Worm (Caenorhabditis elegans) whole organism, L2 larva: ENCODE data around the gene B0416.5.

ENCODE experiments used
- C34F6.9 ChIP-seq: fragments of 150-350 bp; optimal IDR thresholded peaks from 2 replicates; lab custom pipeline; 2014; ENCODE audit warnings: missing biosample characterization, missing genetic modification characterization
- F13H6.1 ChIP-seq: sonication (generic microtip); optimal IDR thresholded peaks from 2 replicates; lab custom pipeline; 2016; ENCODE audit warnings: missing genetic modification characterization, missing compliant biosample characterization
- Y55F3AM.14 ChIP-seq: fragments of 200-800 bp; sonication (Bioruptor generic); optimal IDR thresholded peaks from 2 replicates; lab custom pipeline; 2018; ENCODE audit warnings: mild to moderate bottlenecking, missing genetic modification characterization, missing compliant biosample characterization
- ZK546.5 ChIP-seq: sonication (generic microtip); optimal IDR thresholded peaks from 2 replicates; lab custom pipeline; 2017; ENCODE audit warnings: missing biosample characterization, missing genetic modification characterization
- alr-1 ChIP-seq: fragments of 150-350 bp; optimal IDR thresholded peaks from 2 replicates; lab custom pipeline; 2014; ENCODE audit warnings: missing biosample characterization, missing genetic modification characterization
- ama-1 ChIP-seq: fragments of 150-350 bp; optimal IDR thresholded peaks from 2 replicates; lab custom pipeline; 2018; ENCODE audit warnings: inconsistent platforms
- blmp-1 ChIP-seq: sonication (generic microtip); optimal IDR thresholded peaks from 2 replicates; lab custom pipeline; 2017; ENCODE audit warnings: missing genetic modification characterization, mild to moderate bottlenecking, missing compliant biosample characterization, antibody characterized with exemption, moderate library complexity; ENCODE audit not compliant: insufficient read depth
- ceh-82 ChIP-seq: fragments of 150-350 bp; optimal IDR thresholded peaks from 2 replicates; lab custom pipeline; 2014; ENCODE audit warnings: missing biosample characterization, missing genetic modification characterization
- crh-2 ChIP-seq: sonication (generic microtip); optimal IDR thresholded peaks from 2 replicates; lab custom pipeline; 2017; ENCODE audit warnings: missing biosample characterization, missing genetic modification characterization
- dmd-4 ChIP-seq: sonication (generic microtip); optimal IDR thresholded peaks from 2 replicates; lab custom pipeline; 2017; ENCODE audit warnings: missing biosample characterization, missing genetic modification characterization
- elt-1 ChIP-seq: fragments of 150-350 bp; optimal IDR thresholded peaks from 2 replicates; lab custom pipeline; 2014; ENCODE audit warnings: missing biosample characterization, missing genetic modification characterization
- elt-3 ChIP-seq: sonication (generic microtip); optimal IDR thresholded peaks from 2 replicates; lab custom pipeline; 2017; ENCODE audit warnings: missing biosample characterization, missing genetic modification characterization
- fos-1 ChIP-seq: fragments of 150-350 bp; optimal IDR thresholded peaks from 2 replicates; lab custom pipeline; 2014; ENCODE audit warnings: missing biosample characterization, missing genetic modification characterization
- gmeb-1 ChIP-seq: fragments of 150-350 bp; optimal IDR thresholded peaks from 2 replicates; lab custom pipeline; 2014; ENCODE audit warnings: missing biosample characterization, missing genetic modification characterization
- lin-13 ChIP-seq: fragments of 150-350 bp; optimal IDR thresholded peaks from 2 replicates; lab custom pipeline; 2014; ENCODE audit warnings: missing biosample characterization, missing genetic modification reagents, missing genetic modification characterization
- lsy-2 ChIP-seq, 2 experiments: fragments of 150-350 bp in 1 of 2; sonication (generic microtip) in 1 of 2; optimal IDR thresholded peaks; 2 replicates each; lab custom pipeline; 2014 to 2017; ENCODE audit warnings: missing biosample characterization in 2 of 2, missing genetic modification characterization in 2 of 2
- mab-5 ChIP-seq: fragments of 150-350 bp; optimal IDR thresholded peaks from 2 replicates; lab custom pipeline; 2014; ENCODE audit warnings: missing biosample characterization, missing genetic modification characterization
- mbf-1 ChIP-seq: sonication (generic microtip); optimal IDR thresholded peaks from 2 replicates; lab custom pipeline; 2017; ENCODE audit warnings: missing biosample characterization, missing genetic modification characterization
- mdl-1 ChIP-seq, 2 experiments: fragments of 150-350 bp in 1 of 2; sonication (generic microtip) in 1 of 2; optimal IDR thresholded peaks; 2 replicates each; lab custom pipeline; 2017; ENCODE audit warnings: missing biosample characterization in 2 of 2, missing genetic modification characterization in 2 of 2
- nhr-10 ChIP-seq: sonication (generic microtip); optimal IDR thresholded peaks from 2 replicates; lab custom pipeline; 2017; ENCODE audit warnings: missing biosample characterization, missing genetic modification characterization
- nhr-12 ChIP-seq: fragments of 150-350 bp; optimal IDR thresholded peaks from 2 replicates; lab custom pipeline; 2014; ENCODE audit warnings: missing biosample characterization, missing genetic modification characterization
- nhr-129 ChIP-seq: fragments of 150-350 bp; optimal IDR thresholded peaks from 2 replicates; lab custom pipeline; 2014; ENCODE audit warnings: missing biosample characterization, missing genetic modification characterization
- nhr-25 ChIP-seq: fragments of 150-350 bp; sonication (generic microtip); optimal IDR thresholded peaks from 3 replicates; lab custom pipeline; 2014; ENCODE audit warnings: missing biosample characterization, missing genetic modification characterization
- nhr-6 ChIP-seq: fragments of 150-350 bp; optimal IDR thresholded peaks from 2 replicates; lab custom pipeline; 2014; ENCODE audit warnings: missing biosample characterization, missing genetic modification characterization
- nhr-77 ChIP-seq: fragments of 150-350 bp; optimal IDR thresholded peaks from 2 replicates; lab custom pipeline; 2014; ENCODE audit warnings: missing biosample characterization, missing genetic modification characterization
- peb-1 ChIP-seq: fragments of 150-350 bp; optimal IDR thresholded peaks from 2 replicates; lab custom pipeline; 2014; ENCODE audit warnings: missing biosample characterization, missing genetic modification characterization
- sem-4 ChIP-seq: fragments of 150-350 bp; optimal IDR thresholded peaks from 2 replicates; lab custom pipeline; 2014; ENCODE audit warnings: missing biosample characterization, missing genetic modification reagents, missing genetic modification characterization
- skn-1 ChIP-seq: sonication (generic microtip); optimal IDR thresholded peaks from 2 replicates; lab custom pipeline; 2017; ENCODE audit warnings: missing biosample characterization, missing genetic modification characterization
- sma-3 ChIP-seq: sonication (generic microtip); optimal IDR thresholded peaks from 2 replicates; lab custom pipeline; 2016; ENCODE audit warnings: missing genetic modification reagents, missing genetic modification characterization, missing compliant biosample characterization
- sma-9 ChIP-seq, 2 experiments: fragments of 150-350 bp in 1 of 2; sonication (generic microtip) in 1 of 2; optimal IDR thresholded peaks; 2 replicates each; lab custom pipeline; 2014 to 2016; ENCODE audit warnings: missing genetic modification characterization in 2 of 2, mild to moderate bottlenecking in 1 of 2, missing biosample characterization in 1 of 2, missing compliant biosample characterization in 1 of 2, missing genetic modification reagents in 1 of 2, moderate library complexity in 1 of 2
- snpc-4 ChIP-seq: fragments of 150-350 bp; optimal IDR thresholded peaks from 2 replicates; lab custom pipeline; 2014; ENCODE audit warnings: missing biosample characterization, missing genetic modification characterization
- unc-39 ChIP-seq: fragments of 150-350 bp; optimal IDR thresholded peaks from 2 replicates; lab custom pipeline; 2014; ENCODE audit warnings: missing biosample characterization, missing genetic modification characterization
- unc-55 ChIP-seq: fragments of 150-350 bp; sonication (generic microtip); optimal IDR thresholded peaks from 3 replicates; lab custom pipeline; 2014; ENCODE audit warnings: missing biosample characterization, missing genetic modification reagents, missing genetic modification characterization
- unc-62 ChIP-seq: fragments of 150-350 bp; optimal IDR thresholded peaks from 2 replicates; lab custom pipeline; 2014; ENCODE audit warnings: missing biosample characterization, missing genetic modification reagents, missing genetic modification characterization
- zag-1 ChIP-seq: fragments of 150-350 bp; optimal IDR thresholded peaks from 2 replicates; lab custom pipeline; 2014; ENCODE audit warnings: missing biosample characterization, missing genetic modification characterization
- ztf-1 ChIP-seq: fragments of 200-800 bp; sonication (Bioruptor generic); conservative IDR thresholded peaks from 2 replicates; pipeline ENCODE4 v1.3.6; 2022; ENCODE audit warnings: missing genetic modification characterization, missing compliant biosample characterization
- ztf-4 ChIP-seq: fragments of 150-350 bp; optimal IDR thresholded peaks from 2 replicates; lab custom pipeline; 2014; ENCODE audit warnings: missing biosample characterization, missing genetic modification characterization

B0416.5 gene

DNA sequence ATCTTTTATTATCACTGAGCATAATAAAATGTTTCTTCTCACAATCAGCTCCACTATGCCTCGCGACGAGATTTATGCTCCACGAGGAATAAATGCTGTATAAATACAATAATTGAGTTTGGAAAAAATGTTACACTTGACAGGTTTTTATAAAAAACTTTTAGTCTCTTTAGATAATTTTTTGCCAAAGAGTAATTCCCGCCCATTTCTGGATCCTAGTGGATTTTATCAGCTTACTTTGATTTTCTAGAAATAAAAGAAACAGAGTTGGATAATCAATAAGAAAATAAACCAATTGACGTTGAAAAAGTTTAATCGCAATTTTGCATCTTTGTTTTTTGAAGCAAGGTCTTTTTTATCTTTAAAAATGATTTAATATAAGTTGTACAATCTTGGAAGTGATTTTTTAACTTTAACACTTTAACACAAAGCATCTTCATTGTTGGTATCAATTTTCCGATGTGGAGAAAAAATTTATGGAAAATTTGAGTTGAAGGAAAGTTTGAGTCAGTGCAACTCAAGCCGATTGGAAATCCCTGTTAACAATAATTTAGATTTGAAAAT is 8.9 kb downstream of the B0416.5 start:
- TF ChIP-seq mab-5 (tag; lab: Kevin White, UChicago) (no peak), snpc-4 (tag; lab: Kevin White, UChicago) (no peak), nhr-25 (no peak), lsy-2 (tag; optimal IDR thresholded peaks at IDR 0.05; lab: Kevin White, UChicago) (no peak), sem-4 (no peak), sma-3 (no peak), unc-62 (GFP tag; lab: Kevin White, UChicago) (no peak), peb-1 (tag; lab: Kevin White, UChicago) (no peak), sma-9 (GFP tag; optimal IDR thresholded peaks at IDR 0.05; lab: Kevin White, UChicago) (no peak), sma-9 (tag; optimal IDR thresholded peaks at IDR 0.05; lab: Kevin White, UChicago) (no peak), mbf-1 (tag; lab: Kevin White, UChicago) (no peak), lin-13 (GFP tag; lab: Kevin White, UChicago) (no peak), Y55F3AM.14 (no peak), nhr-10 (tag; lab: Kevin White, UChicago) (no peak), unc-39 (tag; lab: Kevin White, UChicago) (no peak), nhr-77 (tag; lab: Kevin White, UChicago) (no peak), ztf-1 (no peak), mdl-1 (tag; optimal IDR thresholded peaks at IDR 0.05; lab: Kevin White, UChicago) (no peak)

DNA sequence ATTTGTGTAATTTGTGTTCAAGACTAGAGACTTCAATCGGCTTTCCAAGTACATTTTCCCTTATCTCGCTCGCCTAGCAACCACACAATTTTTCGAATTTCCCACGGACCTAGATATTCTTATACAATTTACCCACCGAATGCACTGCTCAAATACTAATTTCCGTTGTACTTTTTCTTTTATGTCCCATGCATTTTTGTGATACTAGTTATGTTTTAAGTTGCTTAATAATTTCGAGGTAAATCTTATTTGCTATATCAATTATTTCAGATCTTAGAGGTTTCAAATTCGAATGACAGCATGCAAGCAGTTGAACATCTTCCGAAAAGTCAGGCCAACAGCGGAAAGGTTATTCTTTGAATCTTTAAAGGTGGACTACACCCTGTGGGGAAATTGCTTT is 11.1 kb downstream of the B0416.5 start, which contains the start of gene F18G5.1:
TSS of gene F18G5.1 (plus strand) at position 301 of the 400 bp plus-strand sequence.
- TF ChIP-seq mbf-1 (tag; lab: Kevin White, UChicago) = no peak
- TF ChIP-seq lin-13 (GFP tag; lab: Kevin White, UChicago) = no peak
- no peak for TF ChIP-seq nhr-10 (tag; lab: Kevin White, UChicago)
- TF ChIP-seq lsy-2 (tag; optimal IDR thresholded peaks at IDR 0.05; lab: Kevin White, UChicago) = no peak
- no peak for TF ChIP-seq nhr-77 (tag; lab: Kevin White, UChicago)
- no peak for TF ChIP-seq mdl-1 (tag; optimal IDR thresholded peaks at IDR 0.05; lab: Kevin White, UChicago)
- no peak for TF ChIP-seq alr-1 (tag; lab: Kevin White, UChicago)
- TF ChIP-seq blmp-1 (tag; lab: Kevin White, UChicago) = no peak
- no peak for TF ChIP-seq unc-39 (tag; lab: Kevin White, UChicago)
- TF ChIP-seq nhr-129 (tag; lab: Kevin White, UChicago) = no peak
- no peak for TF ChIP-seq sem-4

DNA sequence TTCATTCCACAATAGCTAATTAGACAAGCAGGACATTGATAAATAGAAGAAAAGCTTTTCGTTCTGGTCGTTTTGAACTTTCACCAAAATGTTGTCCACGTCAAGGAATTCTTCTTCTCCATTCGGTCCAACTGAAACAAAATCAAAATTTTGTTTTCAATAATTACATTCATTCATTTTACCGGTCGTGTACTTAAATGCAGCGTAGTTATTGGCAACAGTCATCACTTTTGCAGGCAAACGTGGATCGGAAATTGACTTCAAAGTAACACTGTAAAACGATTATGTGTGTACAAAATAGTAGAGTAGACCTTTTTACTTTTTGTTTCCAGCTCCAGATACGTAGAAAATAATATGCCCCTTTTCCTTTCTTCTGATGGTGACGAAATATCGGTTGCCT is 14.7 kb downstream of the B0416.5 start:
- TF ChIP-seq nhr-10 (tag; lab: Kevin White, UChicago) (no peak), ztf-4 (no peak), ama-1 (no peak), skn-1 (no peak), nhr-12 (tag; lab: Kevin White, UChicago) (no peak), dmd-4 (tag; lab: Kevin White, UChicago) (no peak)

DNA sequence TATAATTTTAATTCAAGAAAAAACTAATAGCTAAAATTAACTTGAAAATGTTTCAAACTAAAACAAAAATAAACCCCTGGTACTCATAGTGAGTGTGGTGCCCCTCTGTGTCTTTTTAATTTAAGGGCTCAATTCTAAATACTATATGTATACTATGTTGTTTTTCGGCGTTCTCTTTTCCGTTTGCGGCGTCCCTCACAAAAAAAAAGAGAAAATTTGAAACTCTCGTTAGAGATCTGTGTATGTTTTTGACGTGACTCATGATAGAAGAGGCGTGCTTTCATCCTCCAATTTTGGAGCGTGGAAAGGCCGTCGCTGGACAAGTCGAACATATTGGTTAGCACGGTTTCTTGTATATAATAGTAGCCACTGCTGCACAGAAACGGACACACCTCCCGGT is 19.2 kb downstream of the B0416.5 start, which contains the start of gene pes-8:
TSS of gene pes-8 (plus strand) at position 301 of the 400 bp plus-strand sequence.
- no peak for TF ChIP-seq nhr-77 (tag; lab: Kevin White, UChicago)
- no peak for TF ChIP-seq elt-1 (tag; lab: Kevin White, UChicago)
- TF ChIP-seq fos-1 (tag; lab: Kevin White, UChicago) = no peak
- TF ChIP-seq unc-55 (GFP tag; lab: Kevin White, UChicago) = no peak
- no peak for TF ChIP-seq ZK546.5
- no peak for TF ChIP-seq F13H6.1 (tag; lab: Kevin White, UChicago)
- TF ChIP-seq gmeb-1 (tag; lab: Kevin White, UChicago) = no peak
- no peak for TF ChIP-seq dmd-4 (tag; lab: Kevin White, UChicago)
- no peak for TF ChIP-seq nhr-6 (tag; lab: Kevin White, UChicago)
- no peak for TF ChIP-seq zag-1 (tag; lab: Kevin White, UChicago)
- TF ChIP-seq mdl-1 (tag; optimal IDR thresholded peaks at IDR 0.05; lab: Kevin White, UChicago) = no peak
- no peak for TF ChIP-seq ceh-82 (tag; lab: Kevin White, UChicago)
- TF ChIP-seq C34F6.9 = no peak
- no peak for TF ChIP-seq crh-2
- TF ChIP-seq lin-13 (GFP tag; lab: Kevin White, UChicago) = no peak
- TF ChIP-seq nhr-25 = no peak
- TF ChIP-seq sem-4 = no peak
- no peak for TF ChIP-seq elt-3 (tag; lab: Kevin White, UChicago)
